Worm (Caenorhabditis elegans) whole organism, early embryonic: ENCODE data around the gene mec-10.

ENCODE experiments used
- B0310.2 ChIP-seq: sonication (generic microtip); optimal IDR thresholded peaks from 2 replicates; lab custom pipeline; 2016; ENCODE audit warnings: mild to moderate bottlenecking, missing genetic modification characterization, missing compliant biosample characterization
- F13C5.2 ChIP-seq: sonication (generic microtip); optimal IDR thresholded peaks from 2 replicates; lab custom pipeline; 2017; ENCODE audit warnings: mild to moderate bottlenecking, missing genetic modification characterization, inconsistent platforms, missing compliant biosample characterization
- aly-1 ChIP-seq: sonication (generic microtip); optimal IDR thresholded peaks from 2 replicates; lab custom pipeline; 2016; ENCODE audit warnings: missing genetic modification characterization, missing compliant biosample characterization
- ama-1 ChIP-seq: fragments of 150-350 bp; optimal IDR thresholded peaks from 2 replicates; lab custom pipeline; 2014
- ceh-13 ChIP-seq: fragments of 200-800 bp; sonication (Bioruptor generic); optimal IDR thresholded peaks from 2 replicates; lab custom pipeline; 2018; ENCODE audit warnings: mild to moderate bottlenecking, missing genetic modification characterization, missing compliant biosample characterization
- ceh-36 ChIP-seq: sonication (generic microtip); optimal IDR thresholded peaks from 2 replicates; lab custom pipeline; 2016; ENCODE audit warnings: missing genetic modification characterization, inconsistent platforms, missing compliant biosample characterization
- ets-7 ChIP-seq: sonication (generic microtip); optimal IDR thresholded peaks from 2 replicates; lab custom pipeline; 2016; ENCODE audit warnings: missing genotype, missing genetic modification characterization, missing compliant biosample characterization
- flt-1 ChIP-seq: fragments of 200-800 bp; sonication (Bioruptor generic); IDR thresholded peaks from 2 replicates; pipeline ENCODE4 v1.3.6; 2022; ENCODE audit warnings: missing genetic modification characterization, missing compliant biosample characterization
- hmbx-1 ChIP-seq: sonication (generic microtip); optimal IDR thresholded peaks from 2 replicates; lab custom pipeline; 2016; ENCODE audit warnings: mild to moderate bottlenecking, missing genetic modification characterization, missing compliant biosample characterization
- hmg-4 ChIP-seq: fragments of 200-800 bp; sonication (Bioruptor generic); optimal IDR thresholded peaks from 2 replicates; lab custom pipeline; 2018; ENCODE audit warnings: mild to moderate bottlenecking, missing genetic modification characterization, missing compliant biosample characterization
- hnd-1 ChIP-seq: sonication (generic microtip); optimal IDR thresholded peaks from 2 replicates; lab custom pipeline; 2016; ENCODE audit warnings: missing genetic modification characterization, missing compliant biosample characterization
- pes-1 ChIP-seq: fragments of 200-800 bp; sonication (Bioruptor generic); IDR thresholded peaks from 2 replicates; pipeline ENCODE4 v1.3.6; 2022; ENCODE audit warnings: missing genetic modification reagents, missing genetic modification characterization, missing compliant biosample characterization
- scrt-1 ChIP-seq: fragments of 200-800 bp; sonication (Bioruptor generic); IDR thresholded peaks from 2 replicates; pipeline ENCODE4 v1.3.6; 2022; ENCODE audit warnings: missing genetic modification characterization, missing compliant biosample characterization
- sea-1 ChIP-seq: fragments of 200-800 bp; sonication (Bioruptor generic); conservative IDR thresholded peaks from 2 replicates; pipeline ENCODE4 v1.3.6; 2022; ENCODE audit warnings: missing genetic modification characterization, missing compliant biosample characterization
- tbx-11 ChIP-seq: fragments of 200-800 bp; sonication (Bioruptor generic); IDR thresholded peaks from 2 replicates; pipeline ENCODE4 v1.3.6; 2022; ENCODE audit warnings: missing genetic modification characterization, missing compliant biosample characterization
- tbx-37 ChIP-seq: fragments of 200-800 bp; sonication (Bioruptor generic); conservative IDR thresholded peaks from 2 replicates; pipeline ENCODE4 v1.3.6; 2022; ENCODE audit warnings: missing genetic modification reagents, missing genetic modification characterization, missing compliant biosample characterization
- tra-4 ChIP-seq: sonication (generic microtip); optimal IDR thresholded peaks from 2 replicates; lab custom pipeline; 2017; ENCODE audit warnings: missing genetic modification characterization, missing compliant biosample characterization

The mec-10 gene

ce11 chrX:8460958-8461357 is 9.2 kb downstream of the mec-10 start:
- TF ChIP-seq aly-1 (tag; lab: Kevin White, UChicago) (no peak), pes-1 (no peak), hmbx-1 (tag; lab: Kevin White, UChicago) (no peak), tra-4 (tag; lab: Kevin White, UChicago) (no peak), hnd-1 (tag; lab: Kevin White, UChicago) (no peak), hmg-4 (GFP tag; lab: Kevin White, UChicago) (no peak), ama-1 (lab: Kevin White, UChicago) (no peak), tbx-11 (GFP tag; lab: Robert Waterston, UW) (no peak), ceh-13 (GFP tag; lab: Kevin White, UChicago) (no peak), B0310.2 (no peak), flt-1 (no peak), ceh-36 (tag; lab: Kevin White, UChicago) (no peak), sea-1 (GFP tag; lab: Robert Waterston, UW) (no peak), F13C5.2 (no peak), ets-7 (no peak), tbx-37 (no peak), scrt-1 (no peak)

DNA sequence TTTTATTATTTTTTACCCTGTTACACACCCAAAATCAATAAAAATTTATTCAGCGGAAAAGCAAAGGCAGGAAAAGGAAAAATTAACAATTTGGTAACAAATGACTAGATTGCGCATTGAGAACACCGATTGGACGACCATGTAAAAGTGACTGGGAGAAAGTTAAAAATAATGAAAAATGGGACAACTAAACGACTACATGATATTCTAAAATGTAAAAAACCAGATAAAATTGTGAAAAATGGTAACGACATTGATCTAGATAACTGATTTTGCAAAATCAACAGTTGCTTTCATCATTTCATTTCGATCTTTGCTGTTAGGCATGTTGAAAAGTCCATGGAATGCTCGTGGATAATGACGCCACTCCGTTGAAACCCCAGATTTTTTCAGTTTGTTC is 10.3 kb downstream of the mec-10 start:
- TF ChIP-seq tbx-11 (GFP tag; lab: Robert Waterston, UW) (no peak), aly-1 (tag; lab: Kevin White, UChicago) (no peak), pes-1 (no peak), B0310.2 (no peak), scrt-1 (no peak), sea-1 (GFP tag; lab: Robert Waterston, UW) (no peak), hnd-1 (tag; lab: Kevin White, UChicago) (no peak), ama-1 (lab: Kevin White, UChicago) (no peak)

DNA sequence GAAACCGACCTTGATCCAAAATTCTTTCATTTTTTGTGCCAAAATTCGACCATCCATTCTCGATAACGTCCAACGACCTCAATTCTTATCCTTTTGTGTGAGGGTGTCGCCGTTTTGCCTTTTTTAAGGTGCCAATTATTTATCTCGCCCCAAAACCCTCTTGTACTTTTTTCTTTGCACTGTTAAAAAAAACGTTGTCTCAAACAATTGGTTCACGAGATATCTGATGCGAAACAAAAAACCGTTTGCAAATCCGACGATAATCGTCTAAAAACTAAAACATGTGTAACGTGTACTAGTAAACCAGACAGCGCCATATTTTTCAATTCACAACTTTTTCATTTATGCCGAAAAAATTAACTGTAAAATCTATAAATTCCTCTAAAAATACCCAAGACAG is 12.8 kb downstream of the mec-10 start, which contains the start of gene F16F9.3:
F16F9.3 (plus strand) TSS at position 301 of the 400 bp plus-strand sequence.
- TF ChIP-seq ama-1 (lab: Kevin White, UChicago) (no peak), aly-1 (tag; lab: Kevin White, UChicago) (no peak), tbx-37 (no peak), ceh-13 (GFP tag; lab: Kevin White, UChicago) (no peak), tra-4 (tag; lab: Kevin White, UChicago) (no peak), B0310.2 (no peak), ceh-36 (tag; lab: Kevin White, UChicago) (no peak), sea-1 (GFP tag; lab: Robert Waterston, UW) (no peak), pes-1 (no peak), hmg-4 (GFP tag; lab: Kevin White, UChicago) (no peak), hmbx-1 (tag; lab: Kevin White, UChicago) (no peak), ets-7 (no peak), F13C5.2 (no peak), scrt-1 (no peak), flt-1 (no peak), hnd-1 (tag; lab: Kevin White, UChicago) (no peak)

- TF ChIP-seq F13C5.2 (no peak), tbx-37 (no peak), ets-7 (no peak), pes-1 (no peak), aly-1 (tag; lab: Kevin White, UChicago) (no peak), ceh-13 (GFP tag; lab: Kevin White, UChicago) (no peak), ceh-36 (tag; lab: Kevin White, UChicago) (no peak), sea-1 (GFP tag; lab: Robert Waterston, UW) (no peak), hnd-1 (tag; lab: Kevin White, UChicago) (no peak), B0310.2 (no peak), scrt-1 (no peak), flt-1 (no peak), hmg-4 (GFP tag; lab: Kevin White, UChicago) (no peak), ama-1 (lab: Kevin White, UChicago) (no peak), tra-4 (tag; lab: Kevin White, UChicago) (no peak), tbx-11 (GFP tag; lab: Robert Waterston, UW) (no peak), hmbx-1 (tag; lab: Kevin White, UChicago) (no peak)
These were observed 14.4 kb downstream of the mec-10 start, which contains the start of gene dpy-6 for ce11 chrX:8455590-8456166. TSS of gene dpy-6 (minus strand) at chrX:8455640.

DNA sequence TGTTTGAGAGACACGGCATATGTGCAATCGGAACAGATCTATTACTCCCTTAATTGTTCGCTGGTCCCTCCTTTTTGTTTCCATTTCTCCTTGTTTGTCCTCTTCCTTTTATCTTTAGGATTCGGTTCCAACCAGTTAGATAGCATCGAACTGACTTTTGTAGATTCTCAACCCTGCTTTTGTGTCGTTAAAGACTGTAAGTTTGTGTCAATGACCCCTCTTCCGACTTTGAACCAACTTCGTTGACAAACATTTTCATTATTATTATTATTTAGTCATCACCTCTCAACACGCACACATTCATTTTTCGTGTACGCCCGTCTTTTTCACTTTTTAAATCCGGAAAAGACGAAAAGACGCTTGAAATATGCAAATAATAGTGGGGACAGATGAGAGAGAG is 24.0 kb downstream of the mec-10 start, which contains the start of gene F16F9.1:
F16F9.1 (plus strand) TSS at position 301 of the 400 bp plus-strand sequence.
- TF ChIP-seq ama-1 (lab: Kevin White, UChicago) (no peak), scrt-1 (no peak), hnd-1 (tag; lab: Kevin White, UChicago) (no peak), ceh-13 (GFP tag; lab: Kevin White, UChicago) (no peak), B0310.2 (no peak), sea-1 (GFP tag; lab: Robert Waterston, UW) (no peak), hmbx-1 (tag; lab: Kevin White, UChicago) (no peak), tbx-37 (no peak), tra-4 (tag; lab: Kevin White, UChicago) (no peak), F13C5.2 (no peak), flt-1 (no peak)

DNA sequence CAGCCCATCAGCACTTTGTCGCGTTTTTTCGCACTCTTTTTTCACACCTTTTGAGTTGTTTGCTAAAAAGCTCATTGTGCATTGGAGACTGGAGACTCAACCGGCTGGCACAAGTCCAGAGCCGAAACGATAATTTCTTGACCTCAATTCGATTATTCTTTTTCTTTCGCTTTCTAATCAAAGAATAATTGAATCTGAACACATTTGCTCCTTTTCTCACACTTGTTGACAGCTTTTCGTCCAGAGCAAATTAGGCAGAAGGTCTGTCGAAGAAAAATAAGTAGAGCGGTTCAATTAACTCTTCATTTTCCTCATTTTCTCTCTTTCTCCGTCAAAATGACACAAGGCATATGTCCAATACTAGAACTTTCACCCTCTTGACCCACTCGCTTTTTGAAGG is 25.2 kb downstream of the mec-10 start:
- TF ChIP-seq ceh-36 (tag; lab: Kevin White, UChicago): no peak
- no peak for TF ChIP-seq aly-1 (tag; lab: Kevin White, UChicago)
- TF ChIP-seq ceh-13 (GFP tag; lab: Kevin White, UChicago): no peak
- no peak for TF ChIP-seq hmg-4 (GFP tag; lab: Kevin White, UChicago)
- no peak for TF ChIP-seq B0310.2
- TF ChIP-seq tra-4 (tag; lab: Kevin White, UChicago): no peak
- no peak for TF ChIP-seq tbx-37
- no peak for TF ChIP-seq pes-1
- no peak for TF ChIP-seq ets-7
- TF ChIP-seq scrt-1: no peak
- no peak for TF ChIP-seq F13C5.2

DNA sequence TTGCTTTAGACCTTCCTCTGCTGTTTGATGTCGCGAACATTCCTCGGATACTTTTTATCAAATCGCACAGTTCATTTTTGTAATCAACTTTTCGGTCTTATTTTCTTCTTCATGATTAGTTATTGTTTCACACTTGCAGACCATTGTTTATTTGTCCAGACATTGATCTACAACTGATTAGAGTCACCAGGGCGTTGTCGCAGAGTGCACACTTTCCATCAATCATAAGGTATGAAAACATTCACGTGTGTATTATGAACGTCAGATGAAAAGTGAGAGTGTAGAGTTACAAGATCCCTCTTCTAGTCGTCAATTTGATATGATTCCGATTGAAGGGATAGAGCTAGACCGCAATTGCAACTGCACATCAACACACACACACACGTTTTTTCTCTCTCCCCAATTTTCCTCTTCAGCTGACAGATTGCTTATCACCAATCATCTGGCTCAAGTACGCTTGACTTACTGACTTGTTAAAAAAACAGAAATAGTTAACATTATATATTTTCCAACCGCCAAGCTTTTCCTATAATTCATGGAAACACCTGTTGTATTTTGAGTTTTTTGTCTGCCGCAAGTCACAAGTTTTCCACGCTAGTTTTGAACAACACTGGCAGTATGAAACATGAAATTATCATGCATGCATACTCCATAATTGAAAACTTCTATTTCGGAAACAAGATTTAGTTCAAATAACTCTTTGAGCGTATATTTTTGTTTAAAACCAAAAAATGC is 29.9 kb downstream of the mec-10 start:
- TF ChIP-seq F13C5.2 (no peak), tra-4 (tag; lab: Kevin White, UChicago) (no peak), aly-1 (tag; lab: Kevin White, UChicago) (no peak), tbx-11 (GFP tag; lab: Robert Waterston, UW) (no peak), hmbx-1 (tag; lab: Kevin White, UChicago) (no peak), ceh-36 (tag; lab: Kevin White, UChicago) (no peak), tbx-37 (no peak), flt-1 (no peak), ceh-13 (GFP tag; lab: Kevin White, UChicago) (no peak), ets-7 (no peak), sea-1 (GFP tag; lab: Robert Waterston, UW) (no peak), hnd-1 (tag; lab: Kevin White, UChicago) (no peak), pes-1 (no peak), scrt-1 (no peak), B0310.2 (no peak)
